Fruit fly (Drosophila melanogaster): ENCODE data around the gene Traf6.

Gene Traf6

DNA sequence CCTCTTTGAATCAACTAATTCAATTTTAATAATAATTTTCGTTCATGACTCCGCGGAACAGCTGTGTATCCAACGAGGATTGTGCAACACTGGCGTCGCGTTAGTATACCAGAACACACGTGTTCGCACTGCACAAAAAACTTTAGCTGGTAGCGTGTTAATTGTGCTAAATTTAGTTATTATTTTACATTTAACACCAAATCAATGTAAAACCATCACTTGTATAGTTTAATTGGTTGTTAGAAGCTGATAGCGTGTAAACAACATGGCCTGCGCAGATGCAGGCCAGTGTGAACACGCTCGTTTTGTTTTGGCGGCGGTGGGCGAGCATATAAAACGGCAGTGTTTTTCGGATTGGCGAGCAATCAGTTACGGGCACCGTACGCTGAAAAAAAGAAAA, at the start of gene Traf6, which contains the start of gene GIIIspla2:
Gene Traf6, minus strand, starts transcription at position 93 of the 400 bp plus-strand sequence.
Gene GIIIspla2, plus strand, starts transcription at position 335 of the 400 bp plus-strand sequence.
- TF ChIP-seq CG14655 (GFP tag; optimal IDR thresholded peaks at IDR 0.05) (no peak), CG15710 (tag; optimal IDR thresholded peaks at IDR 0.05) (peak; percentile 78), Ets98B (GFP tag; IDR thresholded peaks at IDR 0.05) (peak; percentile 72), Pif1B (GFP tag; optimal IDR thresholded peaks at IDR 0.05) (no peak), CG9948 (tag; optimal IDR thresholded peaks at IDR 0.05) (peak; percentile 65), gl (tag; optimal IDR thresholded peaks at IDR 0.05) (no peak), Pif1A (GFP tag; optimal IDR thresholded peaks at IDR 0.05) (no peak), CG32121 (GFP tag; IDR thresholded peaks at IDR 0.05) (peak; percentile 60), CG17806 (tag; optimal IDR thresholded peaks at IDR 0.05) (peak; percentile 52), CG34367 (tag; optimal IDR thresholded peaks at IDR 0.05) (peak; percentile 53), rn (GFP tag; IDR thresholded peaks at IDR 0.05) (peak; percentile 71), CG8301 (tag; optimal IDR thresholded peaks at IDR 0.05) (peak; percentile 70), Snoo (tag; optimal IDR thresholded peaks at IDR 0.05) (peak; percentile 63), CG4496 (GFP tag; IDR thresholded peaks at IDR 0.05) (peak; percentile 79), CG8159 (tag; optimal IDR thresholded peaks at IDR 0.05) (peak; percentile 71), D1 (tag; optimal IDR thresholded peaks at IDR 0.05) (no peak), CG10348 (GFP tag; IDR thresholded peaks at IDR 0.05) (no peak), fd96Ca (GFP tag; IDR thresholded peaks at IDR 0.05) (peak; percentile 83; the same call in 2 of the 3 replicates)

DNA sequence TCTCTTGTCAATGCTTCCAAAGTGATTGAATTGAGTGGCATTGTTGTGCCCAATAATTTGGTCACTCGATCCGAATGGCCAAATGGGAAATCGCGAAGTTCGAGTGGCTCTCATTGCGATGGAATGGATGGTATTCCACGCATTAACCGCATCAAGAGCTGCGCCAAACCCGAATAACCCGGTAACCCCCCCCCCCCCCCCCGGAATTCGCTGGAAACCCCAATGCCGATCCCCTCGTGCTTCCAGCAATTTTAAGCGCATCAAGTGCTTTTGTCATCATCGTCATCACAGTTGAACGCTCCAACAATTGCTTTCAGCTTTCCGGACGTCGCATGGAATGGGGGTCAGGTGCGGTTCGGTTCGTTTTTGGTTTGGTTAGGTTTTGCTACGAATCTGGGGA, 49.4 kb upstream of the Traf6 start:
- TF ChIP-seq CG14655 (GFP tag; optimal IDR thresholded peaks at IDR 0.05) (no peak), EcR (GFP tag; optimal IDR thresholded peaks at IDR 0.05) (no peak), Pif1B (GFP tag; optimal IDR thresholded peaks at IDR 0.05) (no peak), fd96Ca (GFP tag; IDR thresholded peaks at IDR 0.05) (no peak), rn (GFP tag; IDR thresholded peaks at IDR 0.05) (no peak), CG9948 (tag; optimal IDR thresholded peaks at IDR 0.05) (no peak), CG13204 (GFP tag; optimal IDR thresholded peaks at IDR 0.05) (no peak), Snoo (tag; optimal IDR thresholded peaks at IDR 0.05) (no peak), Pif1A (GFP tag; optimal IDR thresholded peaks at IDR 0.05) (no peak), CG12605 (GFP tag; IDR thresholded peaks at IDR 0.05) (no peak), CG32121 (GFP tag; IDR thresholded peaks at IDR 0.05) (no peak), CG34367 (tag; optimal IDR thresholded peaks at IDR 0.05) (no peak)

DNA sequence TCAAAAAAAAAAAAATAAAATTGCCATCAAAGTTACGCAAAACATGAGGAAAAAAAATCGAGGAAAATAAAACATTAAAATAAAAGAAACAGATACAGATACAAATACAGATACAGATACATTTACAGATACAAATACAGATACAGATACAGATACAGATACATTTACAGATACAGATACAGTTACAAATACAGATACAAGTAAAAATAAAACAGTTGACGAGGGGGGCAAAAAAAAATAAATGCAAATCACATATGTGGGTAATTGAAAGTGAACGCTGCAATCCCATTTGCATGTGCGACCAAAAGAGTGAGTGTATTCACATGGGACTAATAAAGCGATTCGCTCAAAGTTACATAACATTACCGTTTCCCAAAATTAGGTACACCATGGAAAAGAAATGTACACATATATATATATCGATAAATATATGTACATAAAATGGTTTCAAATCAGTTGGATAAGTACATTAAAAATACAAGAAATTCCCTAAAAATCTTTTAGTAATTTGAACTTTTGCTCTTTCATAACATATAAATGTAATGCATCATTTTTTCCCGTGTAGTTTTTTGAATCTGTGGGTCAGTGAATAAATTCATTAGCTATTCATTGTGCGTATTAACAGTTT, 48.6 kb upstream of the Traf6 start:
- TF ChIP-seq D1 (tag; optimal IDR thresholded peaks at IDR 0.05) (no peak), gl (tag; optimal IDR thresholded peaks at IDR 0.05) (no peak), CG9948 (tag; optimal IDR thresholded peaks at IDR 0.05) (no peak), CG10348 (GFP tag; IDR thresholded peaks at IDR 0.05) (no peak), CG34367 (tag; optimal IDR thresholded peaks at IDR 0.05) (no peak), Pif1A (GFP tag; optimal IDR thresholded peaks at IDR 0.05) (no peak), CG13204 (GFP tag; optimal IDR thresholded peaks at IDR 0.05) (no peak), CG12605 (GFP tag; IDR thresholded peaks at IDR 0.05) (peak; percentile 27; the same call in 1 of the 2 replicates), fd96Ca (GFP tag; IDR thresholded peaks at IDR 0.05) (no peak), Ets98B (GFP tag; IDR thresholded peaks at IDR 0.05) (peak; percentile 27; the same call in 1 of the 2 replicates), CG14655 (GFP tag; optimal IDR thresholded peaks at IDR 0.05) (no peak), CG17806 (tag; optimal IDR thresholded peaks at IDR 0.05) (no peak), CG15710 (tag; optimal IDR thresholded peaks at IDR 0.05) (peak; percentile 12), CG4496 (GFP tag; IDR thresholded peaks at IDR 0.05) (peak; percentile 34; the same call in 1 of the 3 replicates)

DNA sequence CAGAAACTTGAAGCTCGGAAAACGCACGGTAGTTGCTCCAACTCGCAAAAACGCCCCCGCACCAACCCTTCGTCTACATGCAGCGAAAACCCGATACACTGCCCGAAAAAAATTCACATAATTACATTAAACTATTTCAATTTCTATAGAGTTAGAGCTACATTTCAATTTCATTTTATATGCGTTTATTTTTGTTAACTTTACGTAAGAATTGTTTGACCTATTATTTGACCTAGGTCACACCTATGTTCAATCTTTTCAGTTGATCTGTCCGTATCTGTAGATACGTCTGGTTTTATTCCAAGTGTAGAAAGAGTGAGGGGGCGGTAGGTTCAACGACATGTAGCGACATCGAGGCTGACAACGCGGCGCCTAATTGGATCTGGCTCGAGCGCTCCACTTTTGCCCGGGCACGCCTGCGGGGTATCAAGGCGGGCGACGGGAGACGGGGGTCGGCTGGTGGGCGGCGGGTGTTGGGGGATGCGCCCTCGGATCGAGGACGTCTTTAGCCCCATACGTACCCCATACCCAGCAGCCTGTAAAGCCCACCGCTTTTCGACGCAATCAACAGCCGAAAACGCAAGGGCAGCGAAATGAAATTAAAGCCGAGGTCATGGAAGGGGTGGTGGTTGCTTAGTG, 45.7 kb upstream of the Traf6 start:
- TF ChIP-seq CG9948 (tag; optimal IDR thresholded peaks at IDR 0.05) = peak; percentile 19
- peak; percentile 37 for TF ChIP-seq CG8159 (tag; optimal IDR thresholded peaks at IDR 0.05)
- TF ChIP-seq EcR (GFP tag; optimal IDR thresholded peaks at IDR 0.05) = peak; percentile 73
- TF ChIP-seq CG14655 (GFP tag; optimal IDR thresholded peaks at IDR 0.05) = peak; percentile 47
- TF ChIP-seq Pif1A (GFP tag; optimal IDR thresholded peaks at IDR 0.05) = peak; percentile 23
- peak; percentile 25 for TF ChIP-seq CG15710 (tag; optimal IDR thresholded peaks at IDR 0.05)
- peak; percentile 46; the same call in 2 of the 3 replicates for TF ChIP-seq CG4496 (GFP tag; IDR thresholded peaks at IDR 0.05)
- peak; percentile 20 for TF ChIP-seq CG8301 (tag; optimal IDR thresholded peaks at IDR 0.05)
- no peak for TF ChIP-seq Pif1B (GFP tag; optimal IDR thresholded peaks at IDR 0.05)
- TF ChIP-seq Snoo (tag; optimal IDR thresholded peaks at IDR 0.05) = no peak
- peak; percentile 28; the same call in 1 of the 2 replicates for TF ChIP-seq Ets98B (GFP tag; IDR thresholded peaks at IDR 0.05)
- peak; percentile 29 for TF ChIP-seq CG17806 (tag; optimal IDR thresholded peaks at IDR 0.05)
- no peak for TF ChIP-seq CG34367 (tag; optimal IDR thresholded peaks at IDR 0.05)

DNA sequence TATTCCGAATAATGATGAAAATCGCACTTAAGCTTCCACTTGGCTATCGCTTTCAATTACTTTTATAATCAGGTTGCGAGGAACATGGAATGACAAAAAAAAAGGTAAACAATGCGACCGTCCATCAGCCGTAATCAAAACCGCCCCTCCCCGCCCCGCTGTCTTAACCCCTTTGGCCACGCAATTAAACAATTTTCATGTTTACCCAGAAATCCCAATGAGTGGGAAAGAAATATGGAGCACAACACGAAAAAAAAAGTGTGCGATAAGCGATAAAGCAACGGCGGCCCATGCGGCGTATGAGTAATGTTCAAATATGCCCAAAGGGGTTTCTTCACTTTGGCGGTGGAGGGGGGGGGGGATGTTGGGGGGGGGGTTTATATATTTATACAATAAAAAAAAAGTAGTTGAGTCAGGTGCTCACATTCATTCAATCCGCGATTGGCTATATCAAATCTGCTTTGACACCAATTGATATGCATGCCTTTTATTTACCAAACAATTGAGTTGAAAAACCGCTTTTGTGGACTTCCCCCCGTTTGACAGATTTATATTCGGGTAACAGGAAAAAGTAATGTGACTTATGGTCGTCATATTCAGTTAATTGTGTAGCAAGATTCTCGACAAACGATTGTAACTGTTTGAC, 41.9 kb upstream of the Traf6 start:
- TF ChIP-seq fd96Ca (GFP tag; IDR thresholded peaks at IDR 0.05) (0 out of 3 replicates have a peak, but pooled peaks have one; percentile 11), Pif1A (GFP tag; optimal IDR thresholded peaks at IDR 0.05) (no peak), CG34367 (tag; optimal IDR thresholded peaks at IDR 0.05) (no peak), CG12605 (GFP tag; IDR thresholded peaks at IDR 0.05) (no peak), CG8159 (tag; optimal IDR thresholded peaks at IDR 0.05) (no peak)

Measured in whole organism, pupa.